Fruit fly (Drosophila melanogaster) whole organism, embryonic: ENCODE data around the gene CG10333.

Experiments used
- CG13775 ChIP-seq: fragments of 200-800 bp; sonication (Bioruptor generic); optimal IDR thresholded peaks from 3 replicates; lab custom pipeline; 2017; ENCODE audit warnings: missing biosample characterization, mild to moderate bottlenecking, missing genetic modification characterization
- CG1603 ChIP-seq: fragments of 200-800 bp; sonication (Bioruptor generic); optimal IDR thresholded peaks from 2 replicates; lab custom pipeline; 2019; ENCODE audit warnings: missing biosample characterization, mild to moderate bottlenecking, missing genetic modification characterization, moderate library complexity
- CG4360 ChIP-seq: fragments of 200-800 bp; sonication (Bioruptor generic); IDR thresholded peaks from 2 replicates; pipeline ENCODE4 v1.3.6; 2022; ENCODE audit warnings: missing biosample characterization, missing genetic modification characterization

DNA sequence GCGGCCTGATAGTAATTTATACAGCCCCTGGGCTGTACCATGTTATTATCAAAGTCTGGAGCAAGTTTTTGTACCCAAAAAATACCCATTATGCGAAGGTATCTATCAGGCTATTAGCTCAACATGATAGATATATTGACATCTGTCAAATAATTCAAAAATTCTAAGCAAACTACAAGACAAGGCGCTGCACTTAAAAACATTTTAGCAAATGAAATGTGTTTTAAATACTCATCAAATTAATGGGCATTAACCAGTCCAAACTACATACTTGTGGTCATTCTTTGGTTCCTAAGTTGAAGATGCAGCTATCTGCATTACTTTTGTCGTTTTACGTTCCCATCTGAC is 46.7 kb downstream of the CG10333 start:
- no peak for TF ChIP-seq CG13775 (GFP tag; lab: Kevin White, UChicago)
- TF ChIP-seq CG4360 (GFP tag; lab: Robert Waterston, UW): peak; percentile 49
- TF ChIP-seq CG1603: peak; percentile 77
